Worm (Caenorhabditis elegans) whole organism, L4 larva: ENCODE measurements around the gene C15H9.3.

Experiments used
- ceh-82 ChIP-seq: sonication (generic microtip); optimal IDR thresholded peaks from 2 replicates; lab custom pipeline; 2017; ENCODE audit warnings: missing biosample characterization, missing genetic modification characterization
- fos-1 ChIP-seq: fragments of 150-350 bp; optimal IDR thresholded peaks from 2 replicates; lab custom pipeline; 2014; ENCODE audit warnings: missing biosample characterization, missing genetic modification characterization
- nhr-76 ChIP-seq: fragments of 150-350 bp; optimal IDR thresholded peaks from 2 replicates; lab custom pipeline; 2014; ENCODE audit warnings: missing biosample characterization, missing genetic modification characterization
- snpc-4 ChIP-seq: fragments of 150-350 bp; optimal IDR thresholded peaks from 2 replicates; lab custom pipeline; 2014; ENCODE audit warnings: missing biosample characterization, missing genetic modification characterization

DNA sequence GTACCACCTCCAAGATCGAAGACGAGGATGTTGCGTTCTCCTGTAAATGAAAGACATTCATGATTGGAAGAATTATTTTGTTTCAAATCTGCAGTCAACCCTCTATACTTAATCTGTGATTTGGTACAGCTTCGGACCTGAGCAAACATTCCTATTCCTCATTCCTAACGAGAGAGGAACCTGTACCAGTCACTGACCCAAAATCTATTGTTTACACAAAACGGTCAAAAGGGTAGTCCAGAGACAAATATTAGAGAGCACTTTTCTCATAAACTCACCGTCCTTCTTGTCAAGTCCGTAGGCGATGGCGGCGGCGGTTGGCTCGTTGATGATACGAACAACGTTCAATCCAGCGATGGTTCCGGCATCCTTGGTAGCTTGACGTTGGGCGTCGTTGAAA lies 24.8 kb upstream of the C15H9.3 start:
- TF ChIP-seq nhr-76 (tag; lab: Kevin White, UChicago) (no peak), fos-1 (tag; lab: Kevin White, UChicago) (no peak), ceh-82 (no peak), snpc-4 (tag; lab: Kevin White, UChicago) (no peak)
